Fruit fly (Drosophila melanogaster) Kc167 (cell line): ENCODE data around the gene CG5860.

ENCODE experiments used
- Sin3A ChIP-seq: fragments of >200 bp; optimal IDR thresholded peaks from 2 replicates; lab custom pipeline; 2018; ENCODE audit warnings: missing external identifiers
- h ChIP-seq: fragments of >200 bp; optimal IDR thresholded peaks from 3 replicates; lab custom pipeline; 2018; ENCODE audit warnings: missing external identifiers
- insv ChIP-seq: fragments of >200 bp; optimal IDR thresholded peaks from 3 replicates; lab custom pipeline; 2018; ENCODE audit warnings: missing external identifiers
- ttk ChIP-seq: sonication (Bioruptor generic); optimal IDR thresholded peaks from 2 replicates; lab custom pipeline; 2017; ENCODE audit warnings: missing external identifiers

DNA sequence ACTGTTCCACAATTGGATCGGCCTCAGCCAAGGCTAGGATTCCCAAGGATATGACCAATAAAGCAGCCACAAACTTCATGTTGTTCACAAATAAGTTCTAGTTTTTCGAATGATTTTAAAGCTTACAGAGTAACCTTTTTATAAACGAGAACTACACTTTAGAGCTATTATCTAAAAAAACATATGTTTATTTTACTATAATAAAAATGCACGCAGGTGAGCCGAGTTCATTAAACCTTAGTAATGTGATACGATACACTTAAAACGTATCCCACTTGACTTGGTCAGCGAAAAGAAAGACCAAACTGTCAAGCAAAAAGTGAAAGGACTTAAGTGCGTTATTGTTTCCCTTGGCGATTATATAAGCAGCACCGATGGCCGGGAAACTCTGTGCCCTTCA lies 24.9 kb downstream of the CG5860 start, which contains the start of gene CG44090:
- TF ChIP-seq h (lab: Kevin White, UChicago) (no peak), insv (lab: Kevin White, UChicago) (no peak), Sin3A (no peak), ttk (lab: Kevin White, UChicago) (no peak)
